Fruit fly (Drosophila melanogaster): ENCODE measurements around the gene Nhe3.

The Nhe3 gene

DNA sequence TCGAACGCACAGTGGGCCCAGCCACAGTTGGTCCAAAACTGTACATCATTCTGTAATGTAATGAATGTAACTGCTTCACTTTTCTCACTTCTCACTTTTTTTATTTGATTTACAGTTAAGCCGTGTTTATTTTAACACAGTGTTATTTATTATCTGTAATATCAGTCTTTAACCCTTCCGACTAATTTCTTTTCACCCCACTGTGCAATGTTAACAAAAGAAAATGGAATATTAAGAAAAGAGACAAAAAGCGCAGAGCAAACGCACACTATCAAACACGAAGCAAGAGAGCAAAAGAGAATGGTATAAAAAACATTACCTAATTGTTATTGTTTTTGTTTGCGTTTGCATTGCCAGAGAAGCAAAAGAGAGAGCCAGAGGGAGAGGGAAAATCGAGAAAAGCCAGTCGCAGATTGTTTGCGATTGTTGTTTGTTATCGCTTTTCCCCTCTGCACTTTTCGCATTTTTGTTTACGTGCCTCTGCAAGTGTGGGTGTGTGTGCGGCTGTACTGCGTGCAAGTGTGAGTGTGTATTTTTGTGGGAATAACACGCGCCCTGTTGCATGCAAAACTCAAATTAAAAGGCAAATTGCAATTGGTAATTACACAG, 37.0 kb downstream of the Nhe3 start (continued):
- TF ChIP-seq CG3838 (GFP tag; optimal IDR thresholded peaks at IDR 0.05) (peak; percentile 97), Camta (GFP tag; optimal IDR thresholded peaks at IDR 0.05) (peak; percentile 99), CG10565 (GFP tag; optimal IDR thresholded peaks at IDR 0.05) (peak; percentile 95), luna (GFP tag; optimal IDR thresholded peaks at IDR 0.05) (peak; percentile 93), abd-A (tag; optimal IDR thresholded peaks at IDR 0.05) (peak; percentile 92), CoRest (tag; optimal IDR thresholded peaks at IDR 0.05) (peak; percentile 98), H2.0 (GFP tag; IDR thresholded peaks at IDR 0.05) (peak; percentile 97), CG18262 (tag; optimal IDR thresholded peaks at IDR 0.05) (peak; percentile 99), h (optimal IDR thresholded peaks at IDR 0.05) (no peak), oc (tag; optimal IDR thresholded peaks at IDR 0.05) (peak; percentile 99), NC2β (GFP tag; optimal IDR thresholded peaks at IDR 0.05) (peak; percentile 99), Dad (GFP tag; optimal IDR thresholded peaks at IDR 0.05) (peak; percentile 98), hb (GFP tag; IDR thresholded peaks at IDR 0.05; ENCODE audit: partially characterized antibody) (peak; percentile 68; the same call in 2 of the 3 replicates), Ada2b (GFP tag; IDR thresholded peaks at IDR 0.05) (peak; percentile 98), ab (GFP tag; optimal IDR thresholded peaks at IDR 0.05) (peak; percentile 96), z (GFP tag; IDR thresholded peaks at IDR 0.05) (peak; percentile 83), Hr51 (GFP tag; optimal IDR thresholded peaks at IDR 0.05) (peak; percentile 98 to 99), C15 (GFP tag; IDR thresholded peaks at IDR 0.05) (peak; percentile 95), Kr (GFP tag; optimal IDR thresholded peaks at IDR 0.05) (peak; percentile 98), repo (GFP tag; optimal IDR thresholded peaks at IDR 0.05) (peak; percentile 98), HHEX (GFP tag; optimal IDR thresholded peaks at IDR 0.05) (peak; percentile 98), Dip2 (GFP tag; IDR thresholded peaks at IDR 0.05) (peak; percentile 55; the same call in 1 of the 2 replicates), vvl (GFP tag; IDR thresholded peaks at IDR 0.05) (peak; percentile 99), sens (GFP tag) (peak; percentile 100), row (GFP tag; IDR thresholded peaks at IDR 0.05) (peak; percentile 97), Mrtf (GFP tag; IDR thresholded peaks at IDR 0.05) (peak; percentile 94), CG12071 (GFP tag; optimal IDR thresholded peaks at IDR 0.05) (peak; percentile 98), CG2120 (GFP tag; optimal IDR thresholded peaks at IDR 0.05) (peak; percentile 98), CG7357 (GFP tag; IDR thresholded peaks at IDR 0.05) (peak; percentile 90), CG7271 (tag; optimal IDR thresholded peaks at IDR 0.05) (peak; percentile 93), CG2199 (GFP tag; IDR thresholded peaks at IDR 0.05) (peak; percentile 98), hkb (optimal IDR thresholded peaks at IDR 0.05) (no peak), hkb (GFP tag; IDR thresholded peaks at IDR 0.05) (peak; percentile 99), Dll (GFP tag; IDR thresholded peaks at IDR 0.05; ENCODE audit: partially characterized antibody) (peak; percentile 37; the same call in 1 of the 4 replicates), ara (GFP tag; IDR thresholded peaks at IDR 0.05) (peak; percentile 97), Myb (GFP tag; optimal IDR thresholded peaks at IDR 0.05) (peak; percentile 90), lmd (GFP tag; IDR thresholded peaks at IDR 0.05) (peak; percentile 97), CG12299 (tag; optimal IDR thresholded peaks at IDR 0.05) (peak; percentile 97), Oaz (GFP tag; IDR thresholded peaks at IDR 0.05) (peak; percentile 96), CG12769 (tag; optimal IDR thresholded peaks at IDR 0.05) (peak; percentile 98), CG17802 (tag; optimal IDR thresholded peaks at IDR 0.05) (peak; percentile 88), D19B (GFP tag; optimal IDR thresholded peaks at IDR 0.05) (peak; percentile 90), Med (GFP tag) (peak; percentile 100), Trl (optimal IDR thresholded peaks at IDR 0.05) (peak; percentile 69 to 89), Trl (GFP tag; optimal IDR thresholded peaks at IDR 0.05) (peak; percentile 99), chm (GFP tag; IDR thresholded peaks at IDR 0.05) (peak; percentile 97), CG31365 (tag; optimal IDR thresholded peaks at IDR 0.05) (peak; percentile 91), CG12942 (GFP tag; optimal IDR thresholded peaks at IDR 0.05) (peak; percentile 98), Gug (GFP tag; IDR thresholded peaks at IDR 0.05) (peak; percentile 94), Stat92E (GFP tag; optimal IDR thresholded peaks at IDR 0.05) (peak in 1 of 3 experiments; percentile 94), CG18599 (GFP tag; optimal IDR thresholded peaks at IDR 0.05) (peak; percentile 98)
